Worm (Caenorhabditis elegans): ENCODE results near the gene C36E8.6.

The C36E8.6 gene

DNA sequence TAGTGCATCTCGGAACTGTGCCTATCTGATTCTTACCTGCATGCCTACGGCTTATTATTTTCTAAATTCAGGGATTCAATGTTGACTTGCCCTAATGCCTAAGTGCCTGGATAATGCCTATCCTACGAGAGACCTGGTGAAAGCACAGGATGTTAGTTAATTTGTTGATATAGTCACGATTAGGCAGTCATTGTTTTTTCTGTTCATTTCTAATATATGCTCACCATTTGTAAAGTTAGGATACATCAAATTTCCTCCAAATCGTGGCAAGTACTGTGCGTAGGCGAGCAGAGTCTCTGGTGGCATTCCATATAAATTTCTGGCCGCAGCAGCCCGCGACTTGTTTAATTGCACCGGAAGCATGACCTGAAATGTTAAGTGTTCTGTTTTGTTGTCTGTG is 21.7 kb upstream of the C36E8.6 start:
- TF ChIP-seq duxl-1 (tag; optimal IDR thresholded peaks at IDR 0.05; ENCODE audit: poor library complexity) = no peak
- no peak for TF ChIP-seq daf-12 (tag; optimal IDR thresholded peaks at IDR 0.05)
- peak in 1 of 2 experiments; percentile 93 for TF ChIP-seq unc-62 (GFP tag; optimal IDR thresholded peaks at IDR 0.05 in 1 of 2)
- TF ChIP-seq unc-62 (tag; optimal IDR thresholded peaks at IDR 0.05) = no peak
- no peak for TF ChIP-seq ceh-32 (tag; optimal IDR thresholded peaks at IDR 0.05; ENCODE audit: poor library complexity)

DNA sequence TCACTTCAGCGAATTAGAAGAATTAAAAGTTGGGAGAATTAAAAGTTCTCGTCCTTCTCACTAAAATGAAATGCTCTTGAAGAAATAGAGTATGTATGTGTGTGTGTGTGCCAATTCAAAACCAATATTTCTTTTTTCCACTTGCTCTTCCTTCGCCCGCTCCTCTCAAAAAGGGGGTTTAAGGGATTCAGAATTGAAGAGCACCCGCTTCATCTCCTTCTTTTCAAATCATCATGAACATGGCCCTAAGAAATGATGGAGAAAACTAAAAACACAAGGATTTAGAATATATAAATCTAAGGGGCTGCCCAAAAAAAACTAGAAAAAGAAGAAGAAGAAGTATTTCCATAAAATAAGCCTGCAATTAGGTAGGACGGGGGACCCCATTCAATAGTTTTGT is 18.7 kb upstream of the C36E8.6 start:
- TF ChIP-seq ceh-32 (tag; optimal IDR thresholded peaks at IDR 0.05; ENCODE audit: poor library complexity) (no peak), hif-1 (tag; optimal IDR thresholded peaks at IDR 0.05) (no peak), unc-62 (GFP tag; optimal IDR thresholded peaks at IDR 0.05 in 1 of 2) (peak in 1 of 2 experiments; percentile 91), unc-62 (tag; optimal IDR thresholded peaks at IDR 0.05) (no peak), zip-11 (GFP tag; IDR thresholded peaks at IDR 0.05) (no peak)

DNA sequence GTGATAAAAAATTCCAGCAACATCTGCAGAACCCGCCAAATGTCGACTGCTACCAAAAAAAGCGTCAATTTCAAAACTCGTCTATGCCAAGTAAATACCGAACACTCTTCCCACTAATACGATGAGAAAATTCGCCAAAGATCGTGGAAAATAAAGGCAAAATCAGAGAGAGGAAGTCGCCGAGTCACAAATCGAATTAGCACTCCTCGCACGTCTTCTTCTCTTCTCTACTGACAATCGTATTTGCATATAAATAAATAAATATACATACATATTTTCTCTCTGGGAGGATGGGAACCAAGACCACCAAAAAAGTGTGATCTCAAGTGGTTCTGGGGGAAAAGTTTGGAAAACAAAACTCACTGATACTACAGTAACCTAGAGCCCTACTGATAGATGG is 17.5 kb upstream of the C36E8.6 start:
- TF ChIP-seq ces-1 (GFP tag; optimal IDR thresholded peaks at IDR 0.05) (peak; percentile 79), fkh-10 (GFP tag; optimal IDR thresholded peaks at IDR 0.05) (no peak)

DNA sequence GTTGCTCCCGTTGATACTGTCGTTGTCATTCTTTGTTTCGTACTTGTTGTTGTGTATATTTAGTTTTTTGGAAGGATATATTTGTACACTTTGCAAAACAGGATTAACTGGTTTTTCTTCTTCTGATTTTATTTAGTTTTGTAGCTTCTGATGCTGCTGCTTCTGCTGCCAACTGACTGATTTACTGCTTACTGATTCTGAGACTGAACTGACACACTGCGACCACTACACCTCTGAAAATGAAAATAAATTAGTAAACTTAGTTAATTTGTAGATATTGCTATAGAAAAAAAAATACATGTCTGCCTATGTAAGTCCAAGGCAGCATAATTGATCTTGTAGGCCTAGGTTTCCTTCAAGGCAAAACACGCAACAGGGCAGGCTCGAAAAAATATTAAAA is 15.2 kb upstream of the C36E8.6 start, which contains the start of gene R10E9.4:
Gene R10E9.4, minus strand, starts transcription at position 101 of the 400 bp plus-strand sequence.
- TF ChIP-seq nhr-41 (GFP tag; IDR thresholded peaks at IDR 0.05) (no peak), aha-1 (tag) (peak; percentile 41), zip-2 (tag; optimal IDR thresholded peaks at IDR 0.05) (no peak)

DNA sequence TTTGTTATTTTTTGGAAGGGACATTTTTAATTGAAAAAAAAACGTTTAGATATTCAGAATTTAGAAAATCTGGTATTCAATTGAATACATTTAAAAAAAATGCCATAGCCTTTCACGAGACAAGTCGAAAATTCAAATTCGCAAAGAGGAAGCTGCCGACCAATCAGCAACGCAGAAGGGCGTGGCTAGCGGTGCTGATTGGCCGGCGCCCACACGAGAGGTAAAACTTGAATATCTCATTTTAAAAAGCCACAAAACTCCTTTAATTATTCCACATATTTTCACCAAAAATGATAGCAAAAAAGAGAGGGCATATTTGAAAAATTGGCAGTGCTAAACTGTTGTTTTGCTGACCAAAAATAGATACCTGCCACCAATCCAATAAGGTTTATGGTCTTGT is 13.4 kb upstream of the C36E8.6 start:
- TF ChIP-seq lin-39 (tag; optimal IDR thresholded peaks at IDR 0.05) = no peak
- TF ChIP-seq lin-15B (tag; optimal IDR thresholded peaks at IDR 0.05) = no peak
- no peak for TF ChIP-seq nhr-41 (GFP tag; IDR thresholded peaks at IDR 0.05)
- TF ChIP-seq D1046.2 (GFP tag; IDR thresholded peaks at IDR 0.05) = no peak
- no peak for TF ChIP-seq ama-1 (optimal IDR thresholded peaks at IDR 0.05)
- TF ChIP-seq zip-2 (tag; optimal IDR thresholded peaks at IDR 0.05) = no peak

DNA sequence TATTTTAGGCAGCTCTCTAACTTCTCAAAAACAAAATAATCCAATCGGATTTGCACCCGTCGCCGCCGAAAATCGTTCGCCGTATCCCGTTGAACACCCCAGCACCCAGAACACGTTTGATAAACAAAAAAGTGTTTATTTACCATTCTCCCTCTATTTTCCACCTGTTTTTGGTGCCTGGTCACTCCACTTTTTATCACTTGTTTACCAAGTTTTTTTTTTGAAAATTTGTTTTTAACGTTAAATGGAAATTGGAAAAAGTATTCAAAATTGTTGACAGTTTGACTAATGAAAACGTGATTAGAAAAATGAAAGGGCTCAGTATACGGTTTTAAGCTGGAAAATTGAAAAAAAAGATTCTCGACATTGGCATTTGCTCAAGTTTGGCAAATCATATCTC is 12.9 kb upstream of the C36E8.6 start:
- TF ChIP-seq daf-16 (GFP tag; optimal IDR thresholded peaks at IDR 0.05) (no peak), daf-16 (tag; optimal IDR thresholded peaks at IDR 0.05) (peak; percentile 93), pha-4 (GFP tag; IDR thresholded peaks at IDR 0.05) (no peak), pha-4 (tag; optimal IDR thresholded peaks at IDR 0.05) (no peak)

DNA sequence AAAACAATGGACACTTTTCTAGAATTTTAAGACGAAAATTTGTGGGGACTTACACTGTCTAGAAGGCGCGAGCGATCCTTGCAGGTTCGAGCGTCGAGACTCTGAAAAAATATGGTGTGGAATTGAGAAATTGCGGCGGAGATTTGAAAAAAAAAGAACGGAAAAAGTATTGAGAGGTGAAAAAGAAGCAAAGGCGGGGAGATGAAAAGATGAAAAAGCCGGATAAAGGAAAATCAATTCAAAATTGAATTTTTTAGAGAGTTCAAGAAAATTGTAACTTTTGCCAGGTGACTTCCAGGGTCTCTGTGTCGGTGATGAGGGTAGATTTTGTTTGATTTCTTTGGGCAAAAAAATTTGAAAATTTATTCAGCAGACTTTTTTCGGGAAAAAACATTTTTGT is 11.6 kb upstream of the C36E8.6 start, which contains the start of gene msi-1:
Gene msi-1, minus strand, starts transcription at position 101 of the 400 bp plus-strand sequence.
- no peak for TF ChIP-seq daf-8 (GFP tag; IDR thresholded peaks at IDR 0.05)
- TF ChIP-seq nhr-28 (tag; optimal IDR thresholded peaks at IDR 0.05) = no peak
- no peak for TF ChIP-seq lin-38 (GFP tag; IDR thresholded peaks at IDR 0.05)

DNA sequence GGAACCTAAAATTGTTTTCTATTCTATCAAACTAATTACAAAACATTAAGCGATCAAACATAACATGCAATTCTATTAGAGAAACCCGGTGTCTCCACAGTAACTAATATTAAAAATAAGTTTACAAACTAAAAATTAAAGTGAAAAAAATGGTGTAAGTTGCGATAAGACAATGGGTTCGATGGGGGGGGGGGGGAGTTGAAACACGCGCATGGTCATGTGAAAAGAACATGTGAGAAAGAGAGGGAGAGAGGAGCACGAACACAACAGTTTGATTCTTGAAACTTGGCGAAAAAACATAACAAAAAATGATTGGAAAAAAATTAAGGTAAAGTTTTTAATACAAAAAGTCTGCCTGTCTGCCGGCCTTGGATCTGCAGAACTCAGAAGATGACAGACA is 10.9 kb upstream of the C36E8.6 start:
- no peak for TF ChIP-seq aly-2 (tag; optimal IDR thresholded peaks at IDR 0.05)
- peak in 1 of 2 experiments; percentile 6 for TF ChIP-seq mdl-1 (tag; optimal IDR thresholded peaks at IDR 0.05)
- peak; percentile 15 for TF ChIP-seq dve-1 (tag; optimal IDR thresholded peaks at IDR 0.05; ENCODE audit: insufficient read depth)
- no peak for TF ChIP-seq skn-1 (tag; optimal IDR thresholded peaks at IDR 0.05)
- no peak for TF ChIP-seq lin-1 (GFP tag; IDR thresholded peaks at IDR 0.05)
- no peak for TF ChIP-seq F26F4.8 (GFP tag; conservative IDR thresholded peaks at IDR 0.05)
- peak; percentile 3 for TF ChIP-seq nhr-28 (tag; optimal IDR thresholded peaks at IDR 0.05)
- no peak for TF ChIP-seq T26A8.4 (GFP tag; IDR thresholded peaks at IDR 0.05)
- no peak for TF ChIP-seq nhr-25 (tag; optimal IDR thresholded peaks at IDR 0.05; ENCODE audit: borderline replicate concordance, insufficient read depth)
- TF ChIP-seq cey-2 (tag; optimal IDR thresholded peaks at IDR 0.05; ENCODE audit: borderline replicate concordance, insufficient read depth) = no peak
- no peak for TF ChIP-seq lim-7 (GFP tag; IDR thresholded peaks at IDR 0.05)
- peak; percentile 45 for TF ChIP-seq hlh-11 (tag; optimal IDR thresholded peaks at IDR 0.05)
- no peak for TF ChIP-seq madf-9 (GFP tag; conservative IDR thresholded peaks at IDR 0.05)
- no peak for TF ChIP-seq hif-1 (tag; optimal IDR thresholded peaks at IDR 0.05)
- peak; percentile 75 for TF ChIP-seq hlh-30 (tag; optimal IDR thresholded peaks at IDR 0.05; ENCODE audit: insufficient read depth)

All from whole organism, L4 larva.